Fruit fly (Drosophila melanogaster): ENCODE measurements around the gene RpS21.

DNA sequence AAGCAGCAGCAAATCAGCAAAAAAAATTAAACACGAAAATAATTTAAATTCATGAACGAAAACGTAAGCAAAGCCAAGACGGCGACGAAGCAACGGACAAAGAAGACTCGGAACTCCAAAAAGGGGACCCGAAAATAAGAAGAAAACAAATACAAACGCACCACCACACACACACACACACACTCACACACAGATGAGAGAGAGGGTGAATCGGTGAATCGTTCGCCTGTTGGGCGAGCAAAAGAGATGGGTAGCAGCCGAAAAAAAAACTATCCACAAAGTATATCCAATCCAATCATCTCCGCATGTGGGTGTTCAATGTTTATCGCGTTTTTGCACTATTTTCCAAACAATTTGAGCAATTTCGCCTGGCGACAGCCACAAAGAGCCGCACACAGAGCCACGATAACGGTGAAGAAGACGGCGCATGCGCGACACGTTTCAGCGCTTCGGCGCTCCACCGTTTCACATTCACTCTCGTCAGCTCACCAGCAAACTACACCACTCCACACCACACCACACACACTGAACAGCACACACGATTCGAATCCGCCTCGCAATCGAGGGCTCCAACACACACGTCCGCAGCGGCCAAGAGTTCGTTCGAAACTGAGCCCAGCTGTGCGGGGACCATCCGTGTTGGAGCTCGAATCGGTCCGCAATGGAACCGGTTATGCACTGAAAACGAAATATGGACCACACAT lies 26.1 kb upstream of the RpS21 start, which contains the start of gene Duox:
- TF ChIP-seq YL-1 (GFP tag; optimal IDR thresholded peaks at IDR 0.05), result no peak
- TF ChIP-seq pan (optimal IDR thresholded peaks at IDR 0.05), result no peak
- no peak for TF ChIP-seq pan (GFP tag; optimal IDR thresholded peaks at IDR 0.05 in 1 of 2, IDR thresholded peaks at IDR 0.05 in 1 of 2)
- no peak for TF ChIP-seq jing (GFP tag; optimal IDR thresholded peaks at IDR 0.05)
- no peak for TF ChIP-seq org-1 (GFP tag; optimal IDR thresholded peaks at IDR 0.05)
- no peak for TF ChIP-seq CG13624 (GFP tag; optimal IDR thresholded peaks at IDR 0.05)
- TF ChIP-seq ac (GFP tag; optimal IDR thresholded peaks at IDR 0.05), result no peak
- no peak for TF ChIP-seq ken (GFP tag; IDR thresholded peaks at IDR 0.05)
- TF ChIP-seq aop (GFP tag; IDR thresholded peaks at IDR 0.05), result 0 out of 2 replicates have a peak, but pooled peaks have one; percentile 11
- no peak for TF ChIP-seq abd-A (tag; optimal IDR thresholded peaks at IDR 0.05)
- TF ChIP-seq ewg (GFP tag; optimal IDR thresholded peaks at IDR 0.05), result no peak

Measured in whole organism, embryonic.